Fruit fly (Drosophila melanogaster) whole organism, adult: ENCODE measurements around the gene mRpL23.

Source experiments
- CG5204 ChIP-seq: fragments of 200-800 bp; sonication (Bioruptor generic); optimal IDR thresholded peaks from 2 replicates; lab custom pipeline; 2016; ENCODE audit warnings: missing biosample characterization, missing genetic modification characterization
- Hr96 ChIP-seq: fragments of 200-800 bp; sonication (Bioruptor generic); optimal IDR thresholded peaks from 2 replicates; lab custom pipeline; 2016; ENCODE audit warnings: missing biosample characterization, missing genetic modification characterization
- cnc ChIP-seq, 2 experiments: fragments of >200 bp; optimal IDR thresholded peaks; 2 replicates each; lab custom pipeline; 2017
- tj ChIP-seq: fragments of 200-800 bp; sonication (Bioruptor generic); optimal IDR thresholded peaks from 3 replicates; lab custom pipeline; 2017; ENCODE audit warnings: missing biosample characterization, mild to moderate bottlenecking, missing genetic modification characterization, moderate library complexity

DNA sequence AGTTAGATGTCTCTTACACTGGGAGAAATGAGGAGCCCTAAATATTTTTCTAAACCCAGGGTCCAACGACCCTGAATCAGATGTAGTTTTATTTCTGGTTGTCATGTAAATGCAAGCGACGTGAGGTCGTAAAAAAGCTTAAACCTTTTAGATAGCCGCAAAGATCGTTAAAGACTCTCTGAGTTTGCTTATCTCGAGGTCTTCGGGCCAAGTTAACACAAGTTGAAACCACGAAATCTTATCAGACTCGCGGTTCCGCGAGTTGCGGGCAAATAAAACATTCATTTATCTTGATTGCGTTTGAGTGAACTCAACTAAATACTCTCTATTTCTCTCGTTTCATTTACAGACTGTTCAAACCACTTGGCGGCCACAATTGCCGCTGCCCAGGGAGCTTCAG lies 28.7 kb upstream of the mRpL23 start:
- no peak for TF ChIP-seq Hr96
- no peak for TF ChIP-seq tj (GFP tag; lab: Kevin White, UChicago)
- TF ChIP-seq cnc (optimal IDR thresholded peaks at IDR 0.05; lab: Kevin White, UChicago): no peak
- no peak for TF ChIP-seq CG5204 (GFP tag; lab: Kevin White, UChicago)
